Worm (Caenorhabditis elegans) whole organism, young adult: ENCODE results near the gene F59A1.12.
A peak's percentile ranks its signal among the peaks of the same experiment; 100 is the strongest.

Experiments
- B0019.2 ChIP-seq: fragments of 200-800 bp; sonication (Bioruptor generic); conservative IDR thresholded peaks from 2 replicates; pipeline ENCODE4 v1.3.6; 2022; ENCODE audit warnings: missing genetic modification reagents, missing genetic modification characterization, missing compliant biosample characterization
- B0261.1 ChIP-seq: sonication (generic microtip); optimal IDR thresholded peaks from 2 replicates; lab custom pipeline; 2016; ENCODE audit warnings: mild to moderate bottlenecking, missing genetic modification characterization, moderate library complexity, missing compliant biosample characterization
- B0336.3 ChIP-seq: fragments of 200-800 bp; sonication (Bioruptor generic); IDR thresholded peaks from 2 replicates; pipeline ENCODE4 v1.3.6; 2022; ENCODE audit warnings: missing genetic modification characterization, missing compliant biosample characterization
- C17E4.6 ChIP-seq: fragments of 200-800 bp; sonication (Bioruptor generic); IDR thresholded peaks from 2 replicates; pipeline ENCODE4 v1.3.6; 2022; ENCODE audit warnings: missing genetic modification reagents, missing genetic modification characterization, missing compliant biosample characterization
- F22D6.2 ChIP-seq: sonication (generic microtip); optimal IDR thresholded peaks from 2 replicates; lab custom pipeline; 2016; ENCODE audit warnings: mild to moderate bottlenecking, missing genetic modification characterization, missing compliant biosample characterization
- F23B12.7 ChIP-seq: sonication (generic microtip); optimal IDR thresholded peaks from 2 replicates; lab custom pipeline; 2017; ENCODE audit warnings: missing genetic modification characterization, mild to moderate bottlenecking, missing compliant biosample characterization, antibody characterized with exemption, moderate library complexity; ENCODE audit not compliant: insufficient read depth
- F52B5.7 ChIP-seq: sonication (generic microtip); optimal IDR thresholded peaks from 2 replicates; lab custom pipeline; 2016; ENCODE audit warnings: mild to moderate bottlenecking, missing genetic modification characterization, missing compliant biosample characterization
- K11D2.4 ChIP-seq: fragments of 200-800 bp; sonication (Bioruptor generic); IDR thresholded peaks from 2 replicates; pipeline ENCODE4 v1.3.6; 2022; ENCODE audit warnings: missing genetic modification reagents, missing genetic modification characterization, missing compliant biosample characterization
- K12H6.12 ChIP-seq: fragments of 200-800 bp; sonication (Bioruptor generic); optimal IDR thresholded peaks from 2 replicates; lab custom pipeline; 2018; ENCODE audit warnings: mild to moderate bottlenecking, missing genetic modification characterization, missing compliant biosample characterization
- Y53G8AR.9 ChIP-seq: fragments of 200-800 bp; sonication (Bioruptor generic); conservative IDR thresholded peaks from 2 replicates; pipeline ENCODE4 v1.3.6; 2022; ENCODE audit warnings: missing genetic modification reagents, missing genetic modification characterization, missing compliant biosample characterization
- Y56A3A.18 ChIP-seq: fragments of 200-800 bp; sonication (Bioruptor generic); IDR thresholded peaks from 2 replicates; pipeline ENCODE4 v1.3.6; 2022; ENCODE audit warnings: missing genetic modification reagents, missing genetic modification characterization, missing compliant biosample characterization
- Y67H2A.10 ChIP-seq: fragments of 200-800 bp; sonication (Bioruptor generic); conservative IDR thresholded peaks from 2 replicates; pipeline ENCODE4 v1.3.6; 2022; ENCODE audit warnings: missing genetic modification reagents, missing genetic modification characterization, missing compliant biosample characterization
- atf-7 ChIP-seq: sonication (generic microtip); optimal IDR thresholded peaks from 2 replicates; lab custom pipeline; 2017; ENCODE audit warnings: mild to moderate bottlenecking, missing genetic modification characterization, missing compliant biosample characterization
- bed-2 ChIP-seq: fragments of 200-800 bp; sonication (Bioruptor generic); IDR thresholded peaks from 2 replicates; pipeline ENCODE4 v1.3.6; 2022; ENCODE audit warnings: missing genetic modification reagents, missing genetic modification characterization, missing compliant biosample characterization
- ccch-3 ChIP-seq: fragments of 200-800 bp; sonication (Bioruptor generic); optimal IDR thresholded peaks from 2 replicates; lab custom pipeline; 2018; ENCODE audit warnings: mild to moderate bottlenecking, missing genetic modification characterization, missing compliant biosample characterization
- ceh-40 ChIP-seq: fragments of 200-800 bp; sonication (Bioruptor generic); IDR thresholded peaks from 2 replicates; pipeline ENCODE4 v1.3.6; 2022; ENCODE audit warnings: missing genetic modification characterization, missing compliant biosample characterization
- ceh-79 ChIP-seq: sonication (generic microtip); optimal IDR thresholded peaks from 2 replicates; lab custom pipeline; 2017; ENCODE audit warnings: mild to moderate bottlenecking, missing genetic modification characterization, missing compliant biosample characterization
- chd-7 ChIP-seq: sonication (generic microtip); optimal IDR thresholded peaks from 2 replicates; lab custom pipeline; 2016; ENCODE audit warnings: mild to moderate bottlenecking, missing genetic modification characterization, moderate library complexity, missing compliant biosample characterization
- egl-18 ChIP-seq: fragments of 200-800 bp; sonication (Bioruptor generic); IDR thresholded peaks from 2 replicates; pipeline ENCODE4 v1.3.6; 2022; ENCODE audit warnings: missing genetic modification reagents, missing genetic modification characterization, missing compliant biosample characterization
- hmg-20 ChIP-seq: fragments of 200-800 bp; sonication (Bioruptor generic); IDR thresholded peaks from 2 replicates; pipeline ENCODE4 v1.3.6; 2022; ENCODE audit warnings: missing genetic modification reagents, missing genetic modification characterization, missing compliant biosample characterization
- hsf-1 ChIP-seq: fragments of 200-800 bp; sonication (Bioruptor generic); IDR thresholded peaks from 2 replicates; pipeline ENCODE4 v1.3.6; 2022; ENCODE audit warnings: missing genetic modification reagents, missing genetic modification characterization, missing compliant biosample characterization
- lag-1 ChIP-seq: fragments of 200-800 bp; sonication (Bioruptor generic); IDR thresholded peaks from 2 replicates; pipeline ENCODE4 v1.3.6; 2022; ENCODE audit warnings: missing genetic modification reagents, missing genetic modification characterization, missing compliant biosample characterization
- lin-35 ChIP-seq, 3 experiments: fragments of 150-350 bp in 2 of 3; sonication (generic microtip) in 1 of 3; optimal IDR thresholded peaks; 2 replicates each; lab custom pipeline; 2014 to 2018; ENCODE audit warnings: missing biosample characterization in 3 of 3, missing genetic modification characterization in 3 of 3, missing genetic modification reagents in 3 of 3
- lsl-1 ChIP-seq: fragments of 200-800 bp; sonication (Bioruptor generic); optimal IDR thresholded peaks from 2 replicates; lab custom pipeline; 2018; ENCODE audit warnings: mild to moderate bottlenecking, missing genetic modification characterization, moderate library complexity, missing compliant biosample characterization
- lsy-27 ChIP-seq: sonication (generic microtip); optimal IDR thresholded peaks from 2 replicates; lab custom pipeline; 2017; ENCODE audit warnings: missing genetic modification characterization, mild to moderate bottlenecking, missing compliant biosample characterization, antibody characterized with exemption, missing genotype, borderline replicate concordance; ENCODE audit not compliant: insufficient read depth
- madf-3 ChIP-seq: fragments of 200-800 bp; sonication (Bioruptor generic); IDR thresholded peaks from 2 replicates; pipeline ENCODE4 v1.3.6; 2022; ENCODE audit warnings: missing genetic modification reagents, missing genetic modification characterization, missing compliant biosample characterization
- madf-6 ChIP-seq: fragments of 200-800 bp; sonication (Bioruptor generic); IDR thresholded peaks from 2 replicates; pipeline ENCODE4 v1.3.6; 2022; ENCODE audit warnings: missing genetic modification reagents, missing genetic modification characterization, missing compliant biosample characterization
- mes-4 ChIP-seq: sonication (generic microtip); optimal IDR thresholded peaks from 2 replicates; lab custom pipeline; 2016; ENCODE audit warnings: missing genotype, missing genetic modification characterization, missing compliant biosample characterization
- nhr-80 ChIP-seq: sonication (generic microtip); optimal IDR thresholded peaks from 2 replicates; lab custom pipeline; 2016; ENCODE audit warnings: missing genetic modification characterization, missing compliant biosample characterization
- rpc-1 ChIP-seq, 2 experiments: fragments of 150-350 bp in 1 of 2; sonication (generic microtip) in 1 of 2; optimal IDR thresholded peaks; 2 replicates each; lab custom pipeline; 2014 to 2018; ENCODE audit warnings: missing biosample characterization in 1 of 2, missing genetic modification characterization in 1 of 2, missing genetic modification reagents in 1 of 2, missing genotype in 1 of 2
- snpc-4 ChIP-seq, 5 experiments: fragments of 150-350 bp in 1 of 5; sonication (generic microtip) in 4 of 5; optimal IDR thresholded peaks; 2 replicates each; lab custom pipeline; 2014 to 2018; ENCODE audit warnings: missing genetic modification characterization in 5 of 5, missing biosample characterization in 3 of 5, antibody characterized with exemption in 2 of 5, mild to moderate bottlenecking in 2 of 5, missing compliant biosample characterization in 2 of 5, missing genotype in 2 of 5, moderate library complexity in 2 of 5, missing genetic modification reagents in 1 of 5
- unc-130 ChIP-seq: sonication (generic microtip); optimal IDR thresholded peaks from 2 replicates; lab custom pipeline; 2016; ENCODE audit warnings: missing genetic modification reagents, missing genetic modification characterization, missing compliant biosample characterization
- ztf-25 ChIP-seq: fragments of 200-800 bp; sonication (Bioruptor generic); IDR thresholded peaks from 2 replicates; pipeline ENCODE4 v1.3.6; 2022; ENCODE audit warnings: missing genetic modification reagents, missing genetic modification characterization, missing compliant biosample characterization
- ztf-3 ChIP-seq: fragments of 200-800 bp; sonication (Bioruptor generic); optimal IDR thresholded peaks from 2 replicates; lab custom pipeline; 2018; ENCODE audit warnings: mild to moderate bottlenecking, missing genetic modification characterization, missing compliant biosample characterization

The F59A1.12 gene

DNA sequence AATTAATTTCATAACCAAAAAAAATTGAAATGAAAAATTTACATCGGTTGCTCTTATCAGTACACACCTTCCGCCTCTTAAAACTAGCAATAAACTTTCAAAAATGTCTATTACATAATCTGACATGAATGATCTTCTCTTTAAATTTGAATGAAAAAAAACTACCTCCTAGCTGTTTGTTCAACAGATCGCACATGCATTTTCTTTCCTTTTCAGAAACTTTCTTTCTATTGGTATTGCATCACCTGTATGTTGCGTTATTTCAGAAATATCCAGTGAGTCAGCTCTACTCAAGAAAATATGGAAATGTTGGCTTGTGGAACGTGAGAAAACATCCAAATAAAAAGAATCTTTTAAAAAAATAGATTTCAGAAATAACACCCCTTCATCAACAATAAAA, 44.3 kb downstream of the F59A1.12 start, which contains the start of gene F57G4.1:
Gene F57G4.1, plus strand, starts transcription at position 301 of the 400 bp plus-strand sequence.
- TF ChIP-seq bed-2 (no peak), Y67H2A.10 (no peak), lsy-27 (tag; lab: Kevin White, UChicago) (no peak), ceh-79 (no peak), F52B5.7 (tag; lab: Kevin White, UChicago) (no peak), Y56A3A.18 (GFP tag; lab: Robert Waterston, UW) (no peak), Y53G8AR.9 (GFP tag; lab: Robert Waterston, UW) (no peak), ccch-3 (no peak), madf-3 (GFP tag; lab: Robert Waterston, UW) (no peak), lin-35 (GFP tag; optimal IDR thresholded peaks at IDR 0.05; lab: Kevin White, UChicago) (no peak), egl-18 (GFP tag; lab: Robert Waterston, UW) (no peak), F23B12.7 (tag; lab: Kevin White, UChicago) (no peak), madf-6 (no peak), K11D2.4 (GFP tag; lab: Robert Waterston, UW) (no peak)

DNA sequence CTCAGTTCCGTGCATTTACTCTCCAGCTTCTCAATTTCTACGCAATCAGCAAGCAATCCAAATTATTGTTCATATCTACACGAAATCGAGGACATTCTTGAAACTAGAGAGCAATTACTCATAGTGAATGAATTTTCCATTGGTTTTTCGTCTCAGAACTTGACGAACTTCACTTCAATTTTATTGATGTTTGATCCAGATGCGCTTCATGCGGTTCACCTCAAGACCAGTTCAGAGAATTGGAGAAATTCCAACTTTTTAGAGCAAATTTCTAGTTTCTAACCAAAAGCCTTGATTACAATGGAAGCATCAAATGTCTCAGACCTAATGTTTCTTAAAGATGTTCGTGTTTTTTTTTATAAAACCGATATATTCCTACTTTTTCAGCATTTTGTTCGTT, 47.3 kb downstream of the F59A1.12 start, which contains the start of gene Y6G8.8:
Gene Y6G8.8, plus strand, starts transcription at position 301 of the 400 bp plus-strand sequence.
- TF ChIP-seq ztf-3 (GFP tag; lab: Kevin White, UChicago) (no peak), atf-7 (no peak), rpc-1 (optimal IDR thresholded peaks at IDR 0.05; lab: Kevin White, UChicago) (no peak), rpc-1 (tag; optimal IDR thresholded peaks at IDR 0.05; lab: Kevin White, UChicago) (no peak), unc-130 (GFP tag; lab: Kevin White, UChicago) (no peak), lsl-1 (GFP tag; lab: Kevin White, UChicago) (no peak), ztf-25 (GFP tag; lab: Robert Waterston, UW) (no peak), B0336.3 (no peak), hmg-20 (no peak), B0261.1 (tag; lab: Kevin White, UChicago) (no peak), snpc-4 (GFP tag; optimal IDR thresholded peaks at IDR 0.05; lab: Kevin White, UChicago) (no peak), snpc-4 (tag; optimal IDR thresholded peaks at IDR 0.05; lab: Kevin White, UChicago) (no peak), ceh-79 (no peak), C17E4.6 (GFP tag; lab: Robert Waterston, UW) (no peak), K12H6.12 (tag; lab: Kevin White, UChicago) (no peak), mes-4 (no peak), lag-1 (GFP tag; lab: Robert Waterston, UW) (no peak), F22D6.2 (tag; lab: Kevin White, UChicago) (no peak), chd-7 (tag; lab: Kevin White, UChicago) (no peak)

DNA sequence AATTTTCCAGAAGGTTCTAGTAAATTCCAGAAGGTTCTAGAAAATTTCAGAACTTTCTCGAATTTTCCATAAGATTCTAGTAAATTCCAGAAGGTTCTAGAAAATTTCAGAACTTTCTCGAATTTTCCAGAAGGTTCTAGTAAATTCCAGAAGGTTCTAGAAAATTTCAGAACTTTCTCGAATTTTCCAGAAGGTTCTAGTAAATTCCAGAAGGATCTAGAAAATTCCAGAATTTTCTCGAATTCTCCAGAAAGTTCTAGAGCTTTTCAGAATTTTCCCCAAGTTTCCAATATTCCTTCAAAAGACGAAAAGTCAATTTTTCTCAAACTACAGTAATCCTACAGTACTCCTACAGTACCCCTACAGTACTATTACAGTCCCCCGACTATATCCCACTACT, 48.8 kb downstream of the F59A1.12 start:
- peak; percentile 92 for TF ChIP-seq hsf-1 (GFP tag; lab: Robert Waterston, UW)

DNA sequence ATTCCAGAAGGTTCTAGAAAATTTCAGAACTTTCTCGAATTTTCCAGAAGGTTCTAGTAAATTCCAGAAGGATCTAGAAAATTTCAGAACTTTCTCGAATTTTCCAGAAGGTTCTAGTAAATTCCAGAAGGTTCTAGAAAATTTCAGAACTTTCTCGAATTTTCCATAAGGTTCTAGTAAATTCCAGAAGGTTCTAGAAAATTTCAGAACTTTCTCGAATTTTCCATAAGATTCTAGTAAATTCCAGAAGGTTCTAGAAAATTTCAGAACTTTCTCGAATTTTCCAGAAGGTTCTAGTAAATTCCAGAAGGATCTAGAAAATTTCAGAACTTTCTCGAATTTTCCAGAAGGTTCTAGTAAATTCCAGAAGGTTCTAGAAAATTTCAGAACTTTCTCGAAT, 49.4 kb downstream of the F59A1.12 start:
- TF ChIP-seq hsf-1 (GFP tag; lab: Robert Waterston, UW): peak; percentile 90

DNA sequence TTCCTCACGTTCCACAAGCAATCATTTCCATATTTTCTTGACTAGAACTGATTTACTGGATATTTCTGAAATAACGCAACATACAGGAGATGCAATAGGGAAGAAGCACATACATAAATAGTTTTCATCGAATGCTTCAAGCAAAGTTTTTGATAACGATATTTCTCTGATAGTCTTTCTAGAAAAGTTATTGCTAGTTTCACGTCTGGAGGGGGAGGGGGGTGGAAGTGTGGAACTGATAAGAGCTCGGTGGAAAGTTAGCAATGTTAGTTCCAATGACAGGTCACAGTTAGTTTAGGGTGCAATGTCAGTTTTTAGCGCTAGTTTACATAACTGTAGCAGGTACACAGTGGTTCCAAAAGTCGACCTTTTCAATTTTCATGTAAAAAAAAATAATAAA, 50.8 kb downstream of the F59A1.12 start, which contains the start of gene Y6G8.6:
Gene Y6G8.6, minus strand, starts transcription at position 98 of the 400 bp plus-strand sequence.
- no peak for TF ChIP-seq B0019.2
- no peak for TF ChIP-seq ztf-3 (GFP tag; lab: Kevin White, UChicago)
- no peak for TF ChIP-seq ceh-40
- TF ChIP-seq nhr-80 (tag; lab: Kevin White, UChicago): peak; percentile 49
- TF ChIP-seq Y56A3A.18 (GFP tag; lab: Robert Waterston, UW): no peak
